Worm (Caenorhabditis elegans) whole organism, L4 larva: ENCODE measurements around the gene pygl-1.

ENCODE experiments used
- ZK546.5 ChIP-seq, 2 experiments: sonication (generic microtip); optimal IDR thresholded peaks; 2 replicates each; lab custom pipeline; 2017; ENCODE audit warnings: missing biosample characterization in 2 of 2, missing genetic modification characterization in 2 of 2
- ceh-44 ChIP-seq: fragments of 200-800 bp; sonication (Bioruptor generic); IDR thresholded peaks from 2 replicates; pipeline ENCODE4 v1.3.6; 2022; ENCODE audit warnings: missing genetic modification reagents, missing genetic modification characterization, missing compliant biosample characterization
- cey-2 ChIP-seq: sonication (generic microtip); optimal IDR thresholded peaks from 3 replicates; lab custom pipeline; 2017; ENCODE audit warnings: missing genetic modification characterization, mild to moderate bottlenecking, missing compliant biosample characterization, antibody characterized with exemption, borderline replicate concordance; ENCODE audit not compliant: insufficient read depth
- jun-1 ChIP-seq: fragments of 150-350 bp; optimal IDR thresholded peaks from 2 replicates; lab custom pipeline; 2014; ENCODE audit warnings: missing biosample characterization, missing genetic modification reagents, missing genetic modification characterization
- lin-39 ChIP-seq: fragments of 150-350 bp; optimal IDR thresholded peaks from 2 replicates; lab custom pipeline; 2014; ENCODE audit warnings: missing biosample characterization, missing genetic modification reagents, missing genetic modification characterization
- madf-5 ChIP-seq, 2 experiments: fragments of 200-800 bp; sonication (Bioruptor generic); IDR thresholded peaks; 2 replicates each; pipeline ENCODE4 v1.3.6; 2022; ENCODE audit warnings: missing compliant biosample characterization in 2 of 2, missing genetic modification characterization in 2 of 2

- no peak for TF ChIP-seq cey-2 (tag; lab: Kevin White, UChicago)
- no peak for TF ChIP-seq ZK546.5 (tag; optimal IDR thresholded peaks at IDR 0.05; lab: Kevin White, UChicago)
- TF ChIP-seq ceh-44 (GFP tag; lab: Robert Waterston, UW): no peak
- TF ChIP-seq lin-39 (tag; lab: Kevin White, UChicago): no peak
- no peak for TF ChIP-seq jun-1 (tag; lab: Kevin White, UChicago)
- no peak for TF ChIP-seq madf-5 (GFP tag; IDR thresholded peaks at IDR 0.05; lab: Robert Waterston, UW)
These were observed 54.2 kb downstream of the pygl-1 start, which contains the start of gene F59B1.2 for ce11 chrV:3633041-3633440.
